Worm (Caenorhabditis elegans): ENCODE results near the gene C34F11.5.

C34F11.5 gene

DNA sequence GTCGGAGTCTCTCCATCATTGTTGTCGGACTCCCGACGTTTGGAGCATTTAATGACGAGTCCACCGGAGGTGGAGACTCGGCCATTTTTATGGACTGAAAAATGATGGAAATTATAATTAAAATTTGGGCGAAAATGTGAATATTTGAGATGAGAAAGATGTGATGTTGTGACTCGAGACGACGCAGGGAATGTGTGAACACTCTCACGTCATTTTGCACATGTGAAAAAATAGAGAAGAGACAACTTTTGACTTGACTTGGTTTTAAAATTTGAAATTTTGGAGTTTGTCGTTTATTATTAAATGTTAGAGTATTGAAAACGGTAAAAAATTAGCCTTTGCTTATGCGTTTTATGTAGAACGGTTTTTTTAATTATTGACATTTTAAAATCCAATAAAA is 29.7 kb downstream of the C34F11.5 start, which contains the start of gene dsh-1:
TSS of gene dsh-1 (minus strand) at position 101 of the 400 bp plus-strand sequence.
- TF ChIP-seq Y116A8C.19 (tag; optimal IDR thresholded peaks at IDR 0.05; ENCODE audit: borderline replicate concordance) (no peak), elt-3 (tag; optimal IDR thresholded peaks at IDR 0.05) (no peak), sptf-1 (tag; optimal IDR thresholded peaks at IDR 0.05) (no peak), nhr-11 (tag; optimal IDR thresholded peaks at IDR 0.05) (no peak), nhr-237 (tag; optimal IDR thresholded peaks at IDR 0.05) (no peak), tlp-1 (tag; optimal IDR thresholded peaks at IDR 0.05) (no peak), dpl-1 (GFP tag; optimal IDR thresholded peaks at IDR 0.05) (no peak), ceh-88 (GFP tag; IDR thresholded peaks at IDR 0.05) (no peak), ztf-11 (tag; optimal IDR thresholded peaks at IDR 0.05) (no peak), ces-1 (GFP tag; optimal IDR thresholded peaks at IDR 0.05) (no peak), mep-1 (tag; optimal IDR thresholded peaks at IDR 0.05) (no peak), F16B12.6 (tag; optimal IDR thresholded peaks at IDR 0.05) (peak; percentile 68), unc-86 (tag; optimal IDR thresholded peaks at IDR 0.05) (no peak), lin-35 (GFP tag; optimal IDR thresholded peaks at IDR 0.05) (peak in 1 of 2 experiments; percentile 2), ceh-82 (tag; optimal IDR thresholded peaks at IDR 0.05) (no peak), lin-13 (GFP tag; optimal IDR thresholded peaks at IDR 0.05) (no peak)

ce11 chrII:5226309-5226708 is 30.7 kb downstream of the C34F11.5 start:
- TF ChIP-seq fkh-8 (tag; optimal IDR thresholded peaks at IDR 0.05) (no peak), pqm-1 (tag; optimal IDR thresholded peaks at IDR 0.05) (no peak), efl-1 (optimal IDR thresholded peaks at IDR 0.05) (peak in 1 of 2 experiments; percentile 21), efl-1 (GFP tag; optimal IDR thresholded peaks at IDR 0.05 in 1 of 2) (no peak), lin-14 (GFP tag; optimal IDR thresholded peaks at IDR 0.05) (peak; percentile 66), vab-15 (tag; optimal IDR thresholded peaks at IDR 0.05) (no peak), rnt-1 (tag; optimal IDR thresholded peaks at IDR 0.05) (peak; percentile 13), ceh-88 (GFP tag; IDR thresholded peaks at IDR 0.05) (no peak)

ce11 chrII:5227768-5228167 is 32.2 kb downstream of the C34F11.5 start:
- TF ChIP-seq elt-2 (tag; optimal IDR thresholded peaks at IDR 0.05) (peak; percentile 78), ztf-4 (tag; optimal IDR thresholded peaks at IDR 0.05) (no peak), unc-130 (tag; optimal IDR thresholded peaks at IDR 0.05) (peak; percentile 35), lin-35 (GFP tag; optimal IDR thresholded peaks at IDR 0.05) (peak in 1 of 2 experiments; percentile 36), tbx-2 (tag; optimal IDR thresholded peaks at IDR 0.05) (peak; percentile 38), jun-1 (tag; optimal IDR thresholded peaks at IDR 0.05) (no peak), C16A3.4 (tag; optimal IDR thresholded peaks at IDR 0.05) (no peak), ces-1 (GFP tag; optimal IDR thresholded peaks at IDR 0.05) (no peak), lsy-2 (tag; optimal IDR thresholded peaks at IDR 0.05) (no peak), ceh-90 (tag; optimal IDR thresholded peaks at IDR 0.05) (no peak), ceh-82 (tag; optimal IDR thresholded peaks at IDR 0.05) (no peak), nhr-71 (tag; optimal IDR thresholded peaks at IDR 0.05) (peak; percentile 53), lir-3 (tag; optimal IDR thresholded peaks at IDR 0.05; ENCODE audit: poor library complexity) (no peak), nhr-20 (tag; optimal IDR thresholded peaks at IDR 0.05) (peak; percentile 40), ama-1 (optimal IDR thresholded peaks at IDR 0.05) (no peak), snu-23 (GFP tag; optimal IDR thresholded peaks at IDR 0.05) (peak; percentile 42), ceh-88 (GFP tag; IDR thresholded peaks at IDR 0.05) (no peak), C34B4.2 (tag; optimal IDR thresholded peaks at IDR 0.05) (no peak), hlh-17 (GFP tag; optimal IDR thresholded peaks at IDR 0.05; ENCODE audit: borderline replicate concordance) (no peak), nhr-90 (tag; optimal IDR thresholded peaks at IDR 0.05; ENCODE audit: poor library complexity) (peak; percentile 7), swsn-7 (tag; optimal IDR thresholded peaks at IDR 0.05) (peak; percentile 18), unc-98 (GFP tag; IDR thresholded peaks at IDR 0.05) (no peak), pag-3 (tag; optimal IDR thresholded peaks at IDR 0.05; ENCODE audit: borderline replicate concordance, insufficient read depth) (no peak), blmp-1 (tag; optimal IDR thresholded peaks at IDR 0.05) (peak; percentile 34), sptf-1 (tag; optimal IDR thresholded peaks at IDR 0.05) (no peak), egl-27 (tag; optimal IDR thresholded peaks at IDR 0.05) (no peak), rnt-1 (tag; optimal IDR thresholded peaks at IDR 0.05) (peak; percentile 40), aly-2 (tag; optimal IDR thresholded peaks at IDR 0.05) (no peak), unc-86 (tag; optimal IDR thresholded peaks at IDR 0.05) (no peak), lin-15B (tag; optimal IDR thresholded peaks at IDR 0.05) (no peak), unc-62 (GFP tag; optimal IDR thresholded peaks at IDR 0.05) (no peak), mdl-1 (tag; optimal IDR thresholded peaks at IDR 0.05) (peak in 1 of 2 experiments; percentile 2), efl-1 (optimal IDR thresholded peaks at IDR 0.05) (peak; percentile 24 to 28), efl-1 (GFP tag; optimal IDR thresholded peaks at IDR 0.05 in 1 of 2) (no peak), lin-14 (GFP tag; optimal IDR thresholded peaks at IDR 0.05) (peak; percentile 64)

Data from whole organism, L1 larva.